Fruit fly (Drosophila melanogaster): ENCODE results near the gene RasGAP1.

DNA sequence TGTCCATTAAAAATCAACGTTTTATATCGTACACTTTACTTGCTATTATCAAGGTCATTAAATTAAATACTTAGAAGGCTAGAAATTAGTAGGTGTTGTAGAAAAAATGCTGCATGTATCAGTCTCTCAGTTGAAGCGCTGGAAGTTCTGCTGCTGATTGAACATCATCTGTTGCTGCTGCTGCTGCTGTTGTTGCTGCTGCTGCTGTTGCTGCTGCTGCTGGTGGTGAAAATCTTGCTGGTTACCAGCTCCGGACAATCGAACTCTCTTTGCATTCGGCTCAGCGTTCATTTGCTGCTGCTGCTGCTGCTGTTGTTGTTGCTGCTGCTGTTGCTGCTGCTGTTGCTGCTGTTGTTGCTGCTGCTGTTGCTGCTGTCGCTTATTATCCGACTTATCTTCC lies 18.0 kb downstream of the RasGAP1 start:
- TF ChIP-seq Hr78 (GFP tag; optimal IDR thresholded peaks at IDR 0.05) = no peak
- no peak for TF ChIP-seq OdsH (GFP tag; optimal IDR thresholded peaks at IDR 0.05)
- TF ChIP-seq pan (optimal IDR thresholded peaks at IDR 0.05) = no peak
- TF ChIP-seq Abd-B (GFP tag; optimal IDR thresholded peaks at IDR 0.05) = no peak
- TF ChIP-seq GATAd (GFP tag; optimal IDR thresholded peaks at IDR 0.05) = no peak
- no peak for TF ChIP-seq Hnf4 (GFP tag; optimal IDR thresholded peaks at IDR 0.05)
- no peak for TF ChIP-seq Dif (GFP tag; optimal IDR thresholded peaks at IDR 0.05; ENCODE audit: partially characterized antibody)
- TF ChIP-seq dl (GFP tag; optimal IDR thresholded peaks at IDR 0.05; ENCODE audit: insufficient read depth in 1 of 2, partially characterized antibody in 2 of 2) = no peak
- TF ChIP-seq lola (GFP tag; optimal IDR thresholded peaks at IDR 0.05) = no peak
- no peak for TF ChIP-seq brk (GFP tag; optimal IDR thresholded peaks at IDR 0.05)
- TF ChIP-seq br (GFP tag; optimal IDR thresholded peaks at IDR 0.05) = no peak
- no peak for TF ChIP-seq dsf (GFP tag; optimal IDR thresholded peaks at IDR 0.05; ENCODE audit: borderline replicate concordance)
- no peak for TF ChIP-seq psq (GFP tag; optimal IDR thresholded peaks at IDR 0.05)
- TF ChIP-seq CG9705 (GFP tag; optimal IDR thresholded peaks at IDR 0.05) = no peak

Measured in whole organism, wandering third instar larva.